Fruit fly (Drosophila melanogaster): ENCODE results near the gene CG12170.

The CG12170 gene

dm6 chr3R:5624115-5624878, 12.7 kb upstream of the CG12170 start, which contains the start of the genes Dph4, Spec2 and RpL13A (continued):
- TF ChIP-seq Abd-B (GFP tag; optimal IDR thresholded peaks at IDR 0.05) (no peak), dati (GFP tag; IDR thresholded peaks at IDR 0.05) (no peak), CG9932 (GFP tag; IDR thresholded peaks at IDR 0.05) (no peak), CG15073 (GFP tag; optimal IDR thresholded peaks at IDR 0.05) (no peak), cwo (GFP tag; optimal IDR thresholded peaks at IDR 0.05) (peak; percentile 5), ken (GFP tag; IDR thresholded peaks at IDR 0.05) (no peak), Xbp1 (GFP tag; optimal IDR thresholded peaks at IDR 0.05) (peak; percentile 89), gcm (GFP tag; optimal IDR thresholded peaks at IDR 0.05) (peak; percentile 90), Nf-YA (GFP tag; IDR thresholded peaks at IDR 0.05) (no peak), Hand (GFP tag; optimal IDR thresholded peaks at IDR 0.05) (peak; percentile 87), CG30020 (tag; optimal IDR thresholded peaks at IDR 0.05) (peak; percentile 78), MBD-R2 (GFP tag; IDR thresholded peaks at IDR 0.05) (no peak), CG18764 (GFP tag; optimal IDR thresholded peaks at IDR 0.05) (peak; percentile 91), sens-2 (GFP tag; IDR thresholded peaks at IDR 0.05) (no peak), sug (tag; optimal IDR thresholded peaks at IDR 0.05) (peak; percentile 91), her (GFP tag; optimal IDR thresholded peaks at IDR 0.05) (peak; percentile 93), HmgD (GFP tag; optimal IDR thresholded peaks at IDR 0.05) (peak; percentile 86), YL-1 (GFP tag; optimal IDR thresholded peaks at IDR 0.05) (peak; percentile 99), CG1024 (GFP tag; IDR thresholded peaks at IDR 0.05) (no peak), CG42726 (GFP tag; IDR thresholded peaks at IDR 0.05; ENCODE audit: partially characterized antibody) (no peak), CG2678 (tag; optimal IDR thresholded peaks at IDR 0.05) (peak; percentile 81), vnd (GFP tag; IDR thresholded peaks at IDR 0.05; ENCODE audit: partially characterized antibody) (no peak), CG32532 (GFP tag; IDR thresholded peaks at IDR 0.05) (no peak), CG1603 (tag; optimal IDR thresholded peaks at IDR 0.05) (peak; percentile 96), CG18476 (GFP tag; optimal IDR thresholded peaks at IDR 0.05) (peak; percentile 74), pum (GFP tag; optimal IDR thresholded peaks at IDR 0.05) (peak; percentile 69), CG12942 (GFP tag; optimal IDR thresholded peaks at IDR 0.05) (peak; percentile 80), sna (GFP tag; IDR thresholded peaks at IDR 0.05; ENCODE audit: partially characterized antibody) (no peak), ind (GFP tag; optimal IDR thresholded peaks at IDR 0.05) (peak; percentile 75), CG10462 (GFP tag; optimal IDR thresholded peaks at IDR 0.05) (peak; percentile 76), bigmax (GFP tag; optimal IDR thresholded peaks at IDR 0.05) (peak; percentile 82), yki (optimal IDR thresholded peaks at IDR 0.05) (no peak), sob (GFP tag; IDR thresholded peaks at IDR 0.05) (no peak), Rx (GFP tag; IDR thresholded peaks at IDR 0.05) (no peak), emc (GFP tag; optimal IDR thresholded peaks at IDR 0.05) (peak; percentile 93), fd96Cb (tag; optimal IDR thresholded peaks at IDR 0.05) (peak; percentile 69), CG15479 (GFP tag; optimal IDR thresholded peaks at IDR 0.05) (peak; percentile 82), Hmr (GFP tag; optimal IDR thresholded peaks at IDR 0.05) (peak; percentile 98), wor (GFP tag; IDR thresholded peaks at IDR 0.05) (no peak), CkIIα-i1 (GFP tag; IDR thresholded peaks at IDR 0.05) (no peak), Ada2b (GFP tag; IDR thresholded peaks at IDR 0.05) (no peak), ara (GFP tag; IDR thresholded peaks at IDR 0.05) (no peak), gfzf (GFP tag; optimal IDR thresholded peaks at IDR 0.05) (peak; percentile 72), BtbVII (GFP tag; optimal IDR thresholded peaks at IDR 0.05) (peak; percentile 94), CG7963 (GFP tag; IDR thresholded peaks at IDR 0.05; ENCODE audit: partially characterized antibody) (no peak), CG11723 (GFP tag; optimal IDR thresholded peaks at IDR 0.05) (peak; percentile 93), CG14860 (GFP tag; IDR thresholded peaks at IDR 0.05; ENCODE audit: partially characterized antibody) (no peak), sisA (GFP tag; IDR thresholded peaks at IDR 0.05) (no peak), en (GFP tag; optimal IDR thresholded peaks at IDR 0.05) (peak; percentile 92), CG14441 (GFP tag; IDR thresholded peaks at IDR 0.05) (no peak)
